Worm (Caenorhabditis elegans) whole organism, mixed stage, embryonic: ENCODE data around the gene mans-3.

Experiments
- M03D4.4 ChIP-seq: sonication (generic microtip); optimal IDR thresholded peaks from 2 replicates; lab custom pipeline; 2017; ENCODE audit warnings: mild to moderate bottlenecking, missing genetic modification characterization, missing compliant biosample characterization
- bed-3 ChIP-seq: fragments of 200-800 bp; sonication (Bioruptor generic); optimal IDR thresholded peaks from 3 replicates; lab custom pipeline; 2018; ENCODE audit warnings: mild to moderate bottlenecking, missing genetic modification characterization, moderate library complexity, missing compliant biosample characterization
- blmp-1 ChIP-seq: fragments of 150-350 bp; optimal IDR thresholded peaks from 2 replicates; lab custom pipeline; 2014; ENCODE audit warnings: missing biosample characterization, missing genetic modification characterization
- ceh-39 ChIP-seq: fragments of 150-350 bp; optimal IDR thresholded peaks from 2 replicates; lab custom pipeline; 2014; ENCODE audit warnings: missing biosample characterization, missing genetic modification characterization
- ceh-43 ChIP-seq: fragments of 200-800 bp; sonication (Bioruptor generic); optimal IDR thresholded peaks from 2 replicates; lab custom pipeline; 2018; ENCODE audit warnings: mild to moderate bottlenecking, missing genetic modification characterization, moderate library complexity, missing compliant biosample characterization
- ceh-83 ChIP-seq: fragments of 200-800 bp; sonication (Bioruptor generic); optimal IDR thresholded peaks from 2 replicates; lab custom pipeline; 2018; ENCODE audit warnings: mild to moderate bottlenecking, missing genetic modification characterization, missing compliant biosample characterization
- ces-1 ChIP-seq: fragments of 150-350 bp; optimal IDR thresholded peaks from 2 replicates; lab custom pipeline; 2014; ENCODE audit warnings: missing biosample characterization, missing genetic modification reagents, missing genetic modification characterization
- cnd-1 ChIP-seq: fragments of 200-800 bp; sonication (Bioruptor generic); optimal IDR thresholded peaks from 2 replicates; lab custom pipeline; 2018; ENCODE audit warnings: mild to moderate bottlenecking, missing genetic modification characterization, missing compliant biosample characterization
- drap-1 ChIP-seq: fragments of 200-800 bp; sonication (Bioruptor generic); optimal IDR thresholded peaks from 3 replicates; lab custom pipeline; 2018; ENCODE audit warnings: mild to moderate bottlenecking, missing genetic modification characterization, missing compliant biosample characterization
- elt-1 ChIP-seq: sonication (generic microtip); optimal IDR thresholded peaks from 2 replicates; lab custom pipeline; 2017; ENCODE audit warnings: missing genetic modification characterization, mild to moderate bottlenecking, missing compliant biosample characterization, antibody characterized with exemption, moderate library complexity, borderline replicate concordance; ENCODE audit not compliant: insufficient read depth
- elt-3 ChIP-seq: fragments of 150-350 bp; optimal IDR thresholded peaks from 2 replicates; lab custom pipeline; 2014; ENCODE audit warnings: missing biosample characterization, missing genetic modification characterization
- flh-1 ChIP-seq: fragments of 200-800 bp; sonication (Bioruptor generic); optimal IDR thresholded peaks from 2 replicates; lab custom pipeline; 2018; ENCODE audit warnings: mild to moderate bottlenecking, missing genetic modification characterization, moderate library complexity, missing compliant biosample characterization
- ham-2 ChIP-seq: fragments of 200-800 bp; sonication (Bioruptor generic); optimal IDR thresholded peaks from 2 replicates; lab custom pipeline; 2018; ENCODE audit warnings: mild to moderate bottlenecking, missing genetic modification characterization, missing compliant biosample characterization
- hlh-1 ChIP-seq: fragments of 150-350 bp; optimal IDR thresholded peaks from 2 replicates; lab custom pipeline; 2014; ENCODE audit warnings: missing biosample characterization, missing genetic modification reagents, missing genetic modification characterization
- lin-32 ChIP-seq: fragments of 200-800 bp; sonication (Bioruptor generic); optimal IDR thresholded peaks from 2 replicates; lab custom pipeline; 2018; ENCODE audit warnings: mild to moderate bottlenecking, missing genetic modification characterization, missing compliant biosample characterization
- lsy-2 ChIP-seq: fragments of 150-350 bp; optimal IDR thresholded peaks from 2 replicates; lab custom pipeline; 2014; ENCODE audit warnings: missing biosample characterization, missing genetic modification characterization
- mab-5 ChIP-seq: fragments of 150-350 bp; optimal IDR thresholded peaks from 2 replicates; lab custom pipeline; 2014; ENCODE audit warnings: missing biosample characterization, missing genetic modification characterization
- mep-1 ChIP-seq: fragments of 150-350 bp; optimal IDR thresholded peaks from 2 replicates; lab custom pipeline; 2017; ENCODE audit warnings: missing biosample characterization, missing genetic modification reagents, missing genetic modification characterization, inconsistent platforms
- mls-2 ChIP-seq: sonication (generic microtip); optimal IDR thresholded peaks from 2 replicates; lab custom pipeline; 2016; ENCODE audit warnings: mild to moderate bottlenecking, missing genetic modification characterization, moderate library complexity, missing compliant biosample characterization
- nhr-12 ChIP-seq: fragments of 150-350 bp; optimal IDR thresholded peaks from 2 replicates; lab custom pipeline; 2014; ENCODE audit warnings: missing biosample characterization, missing genetic modification characterization
- nhr-2 ChIP-seq: fragments of 150-350 bp; optimal IDR thresholded peaks from 2 replicates; lab custom pipeline; 2014; ENCODE audit warnings: missing biosample characterization, missing genetic modification characterization
- nhr-237 ChIP-seq: fragments of 150-350 bp; optimal IDR thresholded peaks from 2 replicates; lab custom pipeline; 2014; ENCODE audit warnings: missing biosample characterization, missing genetic modification characterization
- nhr-28 ChIP-seq: fragments of 150-350 bp; optimal IDR thresholded peaks from 2 replicates; lab custom pipeline; 2014; ENCODE audit warnings: missing biosample characterization, missing genetic modification characterization
- nhr-76 ChIP-seq: sonication (generic microtip); optimal IDR thresholded peaks from 2 replicates; lab custom pipeline; 2017; ENCODE audit warnings: missing biosample characterization, missing genetic modification characterization
- pha-4 ChIP-seq: fragments of 150-350 bp; optimal IDR thresholded peaks from 2 replicates; lab custom pipeline; 2018; ENCODE audit warnings: missing biosample characterization, missing genetic modification reagents, missing genetic modification characterization
- sem-2 ChIP-seq: fragments of 200-800 bp; sonication (Bioruptor generic); optimal IDR thresholded peaks from 2 replicates; lab custom pipeline; 2018; ENCODE audit warnings: mild to moderate bottlenecking, missing genetic modification characterization, missing compliant biosample characterization
- snpc-4 ChIP-seq: fragments of 150-350 bp; optimal IDR thresholded peaks from 2 replicates; lab custom pipeline; 2014; ENCODE audit warnings: missing biosample characterization, missing genetic modification characterization
- sptf-1 ChIP-seq: sonication (generic microtip); optimal IDR thresholded peaks from 2 replicates; lab custom pipeline; 2017; ENCODE audit warnings: mild to moderate bottlenecking, missing genetic modification characterization, moderate library complexity, missing compliant biosample characterization
- tbx-8 ChIP-seq: fragments of 200-800 bp; sonication (Bioruptor generic); optimal IDR thresholded peaks from 2 replicates; lab custom pipeline; 2018; ENCODE audit warnings: mild to moderate bottlenecking, missing genetic modification characterization, moderate library complexity, missing compliant biosample characterization
- unc-120 ChIP-seq: sonication (generic microtip); optimal IDR thresholded peaks from 2 replicates; lab custom pipeline; 2017; ENCODE audit warnings: missing genetic modification characterization, missing compliant biosample characterization; ENCODE audit not compliant: poor library complexity, severe bottlenecking
- unc-39 ChIP-seq: fragments of 150-350 bp; optimal IDR thresholded peaks from 2 replicates; lab custom pipeline; 2014; ENCODE audit warnings: missing biosample characterization, missing genetic modification characterization
- unc-62 ChIP-seq: fragments of 150-350 bp; optimal IDR thresholded peaks from 2 replicates; lab custom pipeline; 2014; ENCODE audit warnings: missing biosample characterization, missing genetic modification reagents, missing genetic modification characterization
- zip-8 ChIP-seq: fragments of 150-350 bp; optimal IDR thresholded peaks from 2 replicates; lab custom pipeline; 2014; ENCODE audit warnings: missing biosample characterization, missing genetic modification characterization
- ztf-11 ChIP-seq: fragments of 150-350 bp; optimal IDR thresholded peaks from 2 replicates; lab custom pipeline; 2014; ENCODE audit warnings: missing biosample characterization, missing genetic modification characterization

mans-3 gene

ce11 chrX:5208326-5208725 lies 43.1 kb downstream of the mans-3 start:
- TF ChIP-seq mls-2 (tag; lab: Kevin White, UChicago), result no peak
- TF ChIP-seq nhr-28 (tag; lab: Kevin White, UChicago), result no peak
- peak; percentile 4 for TF ChIP-seq hlh-1
- TF ChIP-seq flh-1 (GFP tag; lab: Kevin White, UChicago), result no peak
- no peak for TF ChIP-seq tbx-8 (GFP tag; lab: Kevin White, UChicago)

ce11 chrX:5208831-5209230 lies 43.6 kb downstream of the mans-3 start:
- no peak for TF ChIP-seq lsy-2 (tag; lab: Kevin White, UChicago)
- TF ChIP-seq zip-8 (tag; lab: Kevin White, UChicago), result no peak
- no peak for TF ChIP-seq nhr-237 (tag; lab: Kevin White, UChicago)
- no peak for TF ChIP-seq nhr-76 (tag; lab: Kevin White, UChicago)
- TF ChIP-seq flh-1 (GFP tag; lab: Kevin White, UChicago), result no peak
- no peak for TF ChIP-seq mls-2 (tag; lab: Kevin White, UChicago)
- TF ChIP-seq blmp-1, result no peak
- no peak for TF ChIP-seq elt-1 (tag; lab: Kevin White, UChicago)
- no peak for TF ChIP-seq sem-2 (GFP tag; lab: Kevin White, UChicago)
- no peak for TF ChIP-seq ceh-83

ce11 chrX:5209429-5209828 lies 44.2 kb downstream of the mans-3 start:
- TF ChIP-seq hlh-1 (peak; percentile 41), M03D4.4 (tag; lab: Kevin White, UChicago) (no peak), flh-1 (GFP tag; lab: Kevin White, UChicago) (no peak), unc-120 (tag; lab: Kevin White, UChicago) (peak; percentile 32), tbx-8 (GFP tag; lab: Kevin White, UChicago) (no peak), mab-5 (tag; lab: Kevin White, UChicago) (no peak), sptf-1 (tag; lab: Kevin White, UChicago) (no peak), snpc-4 (tag; lab: Kevin White, UChicago) (no peak), ceh-39 (tag; lab: Kevin White, UChicago) (no peak), unc-62 (GFP tag; lab: Kevin White, UChicago) (no peak), ztf-11 (tag; lab: Kevin White, UChicago) (no peak)

- TF ChIP-seq nhr-237 (tag; lab: Kevin White, UChicago), result no peak
- TF ChIP-seq nhr-76 (tag; lab: Kevin White, UChicago), result no peak
- TF ChIP-seq ceh-83, result no peak
- TF ChIP-seq mab-5 (tag; lab: Kevin White, UChicago), result no peak
- no peak for TF ChIP-seq elt-3 (tag; lab: Kevin White, UChicago)
- no peak for TF ChIP-seq nhr-2 (tag; lab: Kevin White, UChicago)
- TF ChIP-seq drap-1, result no peak
- no peak for TF ChIP-seq sem-2 (GFP tag; lab: Kevin White, UChicago)
- peak; percentile 20 for TF ChIP-seq pha-4 (tag; lab: Kevin White, UChicago)
- no peak for TF ChIP-seq ham-2 (GFP tag; lab: Kevin White, UChicago)
- no peak for TF ChIP-seq unc-62 (GFP tag; lab: Kevin White, UChicago)
- TF ChIP-seq zip-8 (tag; lab: Kevin White, UChicago), result no peak
- TF ChIP-seq sptf-1 (tag; lab: Kevin White, UChicago), result no peak
- no peak for TF ChIP-seq snpc-4 (tag; lab: Kevin White, UChicago)
- no peak for TF ChIP-seq unc-39 (tag; lab: Kevin White, UChicago)
- no peak for TF ChIP-seq ceh-39 (tag; lab: Kevin White, UChicago)
- no peak for TF ChIP-seq nhr-28 (tag; lab: Kevin White, UChicago)
- no peak for TF ChIP-seq cnd-1 (tag; lab: Kevin White, UChicago)
- no peak for TF ChIP-seq hlh-1
- peak; percentile 20 for TF ChIP-seq mep-1 (tag; lab: Kevin White, UChicago)
- TF ChIP-seq ceh-43 (GFP tag; lab: Kevin White, UChicago), result no peak
- TF ChIP-seq mls-2 (tag; lab: Kevin White, UChicago), result no peak
- no peak for TF ChIP-seq lin-32 (GFP tag; lab: Kevin White, UChicago)
- no peak for TF ChIP-seq bed-3 (GFP tag; lab: Kevin White, UChicago)
- no peak for TF ChIP-seq tbx-8 (GFP tag; lab: Kevin White, UChicago)
- peak; percentile 58 for TF ChIP-seq ces-1
- no peak for TF ChIP-seq lsy-2 (tag; lab: Kevin White, UChicago)
- TF ChIP-seq blmp-1, result no peak
- TF ChIP-seq nhr-12, result no peak
- peak; percentile 14 for TF ChIP-seq M03D4.4 (tag; lab: Kevin White, UChicago)
- TF ChIP-seq elt-1 (tag; lab: Kevin White, UChicago), result no peak
These were observed 45.3 kb downstream of the mans-3 start for ce11 chrX:5210524-5210923.
